Fruit fly (Drosophila melanogaster) whole organism, embryonic: ENCODE results near the gene CG5909.
A peak's percentile ranks its signal among the peaks of the same experiment; 100 is the strongest.

Experiments
- Bgb ChIP-seq: fragments of 200-800 bp; sonication (Bioruptor generic); IDR thresholded peaks from 2 replicates; pipeline ENCODE4 v1.3.6; 2022; ENCODE audit warnings: missing biosample characterization, missing genetic modification characterization; ENCODE audit not compliant: partially characterized antibody
- Blimp-1 ChIP-seq: fragments of 200-800 bp; sonication (Bioruptor generic); optimal IDR thresholded peaks from 3 replicates; lab custom pipeline; 2018; ENCODE audit warnings: missing biosample characterization, missing genetic modification characterization, mild to moderate bottlenecking, moderate library complexity, missing genetic modification reagents
- Bteb2 ChIP-seq: fragments of 200-800 bp; sonication (Bioruptor generic); optimal IDR thresholded peaks from 2 replicates; lab custom pipeline; 2016; ENCODE audit warnings: missing biosample characterization, missing genetic modification characterization
- CG10321 ChIP-seq: fragments of 200-800 bp; sonication (Bioruptor generic); IDR thresholded peaks from 2 replicates; pipeline ENCODE4 v1.3.6; 2022; ENCODE audit warnings: missing biosample characterization, missing genetic modification characterization
- CG10543 ChIP-seq: fragments of 200-800 bp; sonication (Bioruptor generic); optimal IDR thresholded peaks from 3 replicates; lab custom pipeline; 2017; ENCODE audit warnings: missing biosample characterization, mild to moderate bottlenecking, missing genetic modification characterization, moderate library complexity
- CG10979 ChIP-seq: fragments of 200-800 bp; sonication (Bioruptor generic); optimal IDR thresholded peaks from 2 replicates; lab custom pipeline; 2018; ENCODE audit warnings: missing biosample characterization, mild to moderate bottlenecking, missing genetic modification characterization, moderate library complexity
- CG11093 ChIP-seq: fragments of 200-800 bp; sonication (Bioruptor generic); IDR thresholded peaks from 3 replicates; pipeline ENCODE4 v1.3.6; 2022; ENCODE audit warnings: missing biosample characterization, missing genetic modification characterization
- CG15011 ChIP-seq: fragments of 200-800 bp; sonication (Bioruptor generic); optimal IDR thresholded peaks from 3 replicates; lab custom pipeline; 2018; ENCODE audit warnings: missing biosample characterization, mild to moderate bottlenecking, missing genetic modification characterization
- CG1603 ChIP-seq: fragments of 200-800 bp; sonication (Bioruptor generic); optimal IDR thresholded peaks from 2 replicates; lab custom pipeline; 2019; ENCODE audit warnings: missing biosample characterization, mild to moderate bottlenecking, missing genetic modification characterization, moderate library complexity
- CG16815 ChIP-seq: fragments of 200-800 bp; sonication (Bioruptor generic); optimal IDR thresholded peaks from 3 replicates; lab custom pipeline; 2017; ENCODE audit warnings: missing biosample characterization, mild to moderate bottlenecking, missing genetic modification characterization
- CG17612 ChIP-seq: fragments of 200-800 bp; sonication (Bioruptor generic); IDR thresholded peaks from 2 replicates; pipeline ENCODE4 v1.3.6; 2022; ENCODE audit warnings: missing biosample characterization, missing genetic modification characterization
- CG17829 ChIP-seq: fragments of 200-800 bp; optimal IDR thresholded peaks from 2 replicates; lab custom pipeline; 2019; ENCODE audit warnings: missing biosample characterization, mild to moderate bottlenecking, missing genetic modification characterization, moderate library complexity
- CG2712 ChIP-seq: fragments of 200-800 bp; optimal IDR thresholded peaks from 3 replicates; lab custom pipeline; 2019; ENCODE audit warnings: missing biosample characterization, mild to moderate bottlenecking, missing genetic modification characterization, moderate library complexity
- CG31388 ChIP-seq: fragments of 200-800 bp; sonication (Bioruptor generic); optimal IDR thresholded peaks from 2 replicates; lab custom pipeline; 2016; ENCODE audit warnings: missing biosample characterization, missing genetic modification characterization
- CG3838 ChIP-seq: fragments of 200-800 bp; sonication (Bioruptor generic); optimal IDR thresholded peaks from 3 replicates; lab custom pipeline; 2016; ENCODE audit warnings: missing biosample characterization, missing genetic modification characterization
- CG5245 ChIP-seq: fragments of 200-800 bp; sonication (Bioruptor generic); optimal IDR thresholded peaks from 3 replicates; lab custom pipeline; 2016; ENCODE audit warnings: missing biosample characterization, missing genetic modification characterization
- CG7839 ChIP-seq: fragments of 200-800 bp; sonication (Bioruptor generic); optimal IDR thresholded peaks from 3 replicates; lab custom pipeline; 2018; ENCODE audit warnings: missing biosample characterization, mild to moderate bottlenecking, missing genetic modification characterization, moderate library complexity
- D19B ChIP-seq: fragments of 200-800 bp; sonication (Bioruptor generic); optimal IDR thresholded peaks from 2 replicates; lab custom pipeline; 2017; ENCODE audit warnings: missing biosample characterization, mild to moderate bottlenecking, missing genetic modification characterization
- Dbx ChIP-seq: fragments of 200-800 bp; sonication (Bioruptor generic); IDR thresholded peaks from 3 replicates; pipeline ENCODE4 v1.3.6; 2022; ENCODE audit warnings: missing biosample characterization, missing genetic modification characterization
- Drgx ChIP-seq: fragments of 200-800 bp; sonication (Bioruptor generic); IDR thresholded peaks from 2 replicates; pipeline ENCODE4 v1.3.6; 2022; ENCODE audit warnings: missing biosample characterization, missing genetic modification characterization
- E2f1 ChIP-seq: fragments of 200-800 bp; sonication (Bioruptor generic); IDR thresholded peaks from 2 replicates; pipeline ENCODE4 v1.3.6; 2022; ENCODE audit warnings: missing biosample characterization, missing genetic modification characterization
- MTF-1 ChIP-seq: fragments of 200-800 bp; sonication (Bioruptor generic); optimal IDR thresholded peaks from 2 replicates; lab custom pipeline; 2018; ENCODE audit warnings: missing biosample characterization, mild to moderate bottlenecking, missing genetic modification characterization, borderline replicate concordance
- Mad ChIP-seq: fragments of 200-800 bp; sonication (Bioruptor generic); optimal IDR thresholded peaks from 2 replicates; lab custom pipeline; 2016; ENCODE audit warnings: missing biosample characterization, missing genetic modification characterization
- Neu2 ChIP-seq: fragments of 200-800 bp; sonication (Bioruptor generic); optimal IDR thresholded peaks from 3 replicates; lab custom pipeline; 2016; ENCODE audit warnings: missing biosample characterization, missing genetic modification characterization, borderline replicate concordance
- Tbp ChIP-seq: fragments of >200 bp; optimal IDR thresholded peaks from 2 replicates; lab custom pipeline; 2018; ENCODE audit warnings: missing biosample characterization, missing genetic modification characterization
- Xrp1 ChIP-seq: fragments of 200-800 bp; sonication (Bioruptor generic); IDR thresholded peaks from 2 replicates; pipeline ENCODE4 v1.3.6; 2022; ENCODE audit warnings: missing biosample characterization, missing genetic modification characterization
- amos ChIP-seq: fragments of 200-800 bp; sonication (Bioruptor generic); IDR thresholded peaks from 2 replicates; pipeline ENCODE4 v1.3.6; 2022; ENCODE audit warnings: missing biosample characterization, missing genetic modification characterization; ENCODE audit not compliant: partially characterized antibody
- bsh ChIP-seq, 2 experiments: fragments of 200-800 bp; sonication (Bioruptor generic); optimal IDR thresholded peaks; 2 replicates each; lab custom pipeline; 2017 to 2018; ENCODE audit warnings: mild to moderate bottlenecking in 2 of 2, missing biosample characterization in 2 of 2, missing genetic modification characterization in 2 of 2, moderate library complexity in 1 of 2
- chif ChIP-seq, 2 experiments: fragments of 200-800 bp; sonication (Bioruptor generic); optimal IDR thresholded peaks; 3 replicates each; lab custom pipeline; 2016; ENCODE audit warnings: missing biosample characterization in 2 of 2, missing genetic modification characterization in 2 of 2
- chinmo ChIP-seq: fragments of 200-800 bp; sonication (Bioruptor generic); IDR thresholded peaks from 4 replicates; pipeline ENCODE4 v1.3.6; 2022; ENCODE audit warnings: missing biosample characterization, missing genetic modification characterization; ENCODE audit not compliant: partially characterized antibody
- da ChIP-seq: fragments of 200-800 bp; sonication (Bioruptor generic); optimal IDR thresholded peaks from 2 replicates; lab custom pipeline; 2016; ENCODE audit warnings: missing biosample characterization, missing genetic modification characterization
- dmrt99B ChIP-seq: fragments of 200-800 bp; sonication (Bioruptor generic); optimal IDR thresholded peaks from 2 replicates; lab custom pipeline; 2018; ENCODE audit warnings: missing biosample characterization, mild to moderate bottlenecking, missing genetic modification characterization, moderate library complexity
- dysf ChIP-seq: fragments of 200-800 bp; sonication (Bioruptor generic); IDR thresholded peaks from 3 replicates; pipeline ENCODE4 v1.3.6; 2022; ENCODE audit warnings: missing biosample characterization, missing genetic modification characterization
- ewg ChIP-seq: fragments of 200-800 bp; sonication (Bioruptor generic); optimal IDR thresholded peaks from 3 replicates; lab custom pipeline; 2017; ENCODE audit warnings: mild to moderate bottlenecking, missing biosample characterization, missing genetic modification reagents, missing genetic modification characterization
- fd64A ChIP-seq: fragments of 200-800 bp; sonication (Bioruptor generic); optimal IDR thresholded peaks from 3 replicates; lab custom pipeline; 2018; ENCODE audit warnings: missing biosample characterization, mild to moderate bottlenecking, missing genetic modification characterization
- gce ChIP-seq: fragments of 200-800 bp; sonication (Bioruptor generic); IDR thresholded peaks from 3 replicates; pipeline ENCODE4 v1.3.6; 2022; ENCODE audit warnings: missing biosample characterization, missing genetic modification characterization
- gcm ChIP-seq: fragments of 200-800 bp; sonication (Bioruptor generic); optimal IDR thresholded peaks from 2 replicates; lab custom pipeline; 2019; ENCODE audit warnings: missing biosample characterization, mild to moderate bottlenecking, missing genetic modification characterization, moderate library complexity
- hbn ChIP-seq: fragments of 200-800 bp; sonication (Bioruptor generic); IDR thresholded peaks from 2 replicates; pipeline ENCODE4 v1.3.6; 2022; ENCODE audit warnings: missing biosample characterization, missing genetic modification characterization; ENCODE audit not compliant: partially characterized antibody
- kni ChIP-seq: fragments of 200-800 bp; sonication (Bioruptor generic); optimal IDR thresholded peaks from 3 replicates; lab custom pipeline; 2017; ENCODE audit warnings: mild to moderate bottlenecking, missing biosample characterization, missing genetic modification reagents, missing genetic modification characterization
- knrl ChIP-seq: fragments of 200-800 bp; sonication (Bioruptor generic); IDR thresholded peaks from 3 replicates; pipeline ENCODE4 v1.3.6; 2022; ENCODE audit warnings: missing biosample characterization, missing genetic modification characterization; ENCODE audit not compliant: partially characterized antibody
- lilli ChIP-seq: fragments of 200-800 bp; sonication (Bioruptor generic); optimal IDR thresholded peaks from 3 replicates; lab custom pipeline; 2016; ENCODE audit warnings: missing biosample characterization, missing genetic modification characterization
- prd ChIP-seq, 3 experiments: fragments of >200 bp in 2 of 3; fragments of 200-800 bp in 1 of 3; sonication (Bioruptor generic) in 1 of 3; optimal IDR thresholded peaks in 2 of 3; IDR thresholded peaks in 1 of 3; 2 replicates in 2 of 3; 3 replicates in 1 of 3; pipeline versions ENCODE4 v1.3.6 to Lab custom; 2017 to 2022; ENCODE audit warnings: missing biosample characterization in 1 of 3, missing genetic modification characterization in 1 of 3
- ranshi ChIP-seq: fragments of 200-800 bp; sonication (Bioruptor generic); IDR thresholded peaks from 2 replicates; pipeline ENCODE4 v1.3.6; 2022; ENCODE audit warnings: missing biosample characterization, missing genetic modification characterization
- row ChIP-seq: fragments of 200-800 bp; sonication (Bioruptor generic); IDR thresholded peaks from 3 replicates; pipeline ENCODE4 v1.3.6; 2022; ENCODE audit warnings: missing biosample characterization, missing genetic modification characterization
- sens ChIP-seq: fragments of 200-800 bp; sonication (Bioruptor generic); peaks from one replicate; lab custom pipeline; 2016; ENCODE audit warnings: missing biosample characterization, missing genetic modification characterization
- sens-2 ChIP-seq: fragments of 200-800 bp; sonication (Bioruptor generic); IDR thresholded peaks from 2 replicates; pipeline ENCODE4 v1.3.6; 2022; ENCODE audit warnings: missing biosample characterization, missing genetic modification characterization

Gene CG5909

dm6 chr3R:27181074-27181473, 20.1 kb downstream of the CG5909 start:
- peak in 1 of 2 experiments; percentile 33 for TF ChIP-seq bsh (GFP tag; optimal IDR thresholded peaks at IDR 0.05; lab: Kevin White, UChicago)
- peak; percentile 81 for TF ChIP-seq Drgx (GFP tag; lab: Robert Waterston, UW)
- no peak for TF ChIP-seq CG15011

dm6 chr3R:27185933-27186571, 25.1 kb downstream of the CG5909 start:
- TF ChIP-seq bsh (GFP tag; optimal IDR thresholded peaks at IDR 0.05; lab: Kevin White, UChicago) (peak in 1 of 2 experiments; percentile 42), MTF-1 (no peak), Blimp-1 (GFP tag; lab: Kevin White, UChicago) (peak; percentile 28), E2f1 (GFP tag; lab: Robert Waterston, UW) (0 out of 2 replicates have a peak, but pooled peaks have one; percentile 11), CG3838 (GFP tag; lab: Kevin White, UChicago) (no peak), ranshi (GFP tag; lab: Robert Waterston, UW) (peak; percentile 42; the same call in 1 of the 2 replicates), Neu2 (GFP tag; lab: Kevin White, UChicago) (no peak), row (peak; percentile 24; the same call in 2 of the 3 replicates), prd (optimal IDR thresholded peaks at IDR 0.05; lab: Kevin White, UChicago) (no peak), prd (GFP tag; IDR thresholded peaks at IDR 0.05; lab: Robert Waterston, UW) (peak; percentile 42; the same call in 2 of the 3 replicates), Dbx (no peak), CG10543 (GFP tag; lab: Kevin White, UChicago) (peak; percentile 25), CG1603 (tag; lab: Kevin White, UChicago) (peak; percentile 38), CG7839 (tag; lab: Kevin White, UChicago) (peak; percentile 18), Xrp1 (GFP tag; lab: Robert Waterston, UW) (0 out of 2 replicates have a peak, but pooled peaks have one; percentile 9), sens-2 (0 out of 2 replicates have a peak, but pooled peaks have one; percentile 24), CG2712 (tag; lab: Kevin White, UChicago) (peak; percentile 31), Drgx (GFP tag; lab: Robert Waterston, UW) (peak; percentile 66), hbn (no peak), CG10979 (peak; percentile 27), CG31388 (GFP tag; lab: Kevin White, UChicago) (no peak), chinmo (GFP tag; lab: Robert Waterston, UW) (no peak), Tbp (GFP tag; lab: Kevin White, UChicago) (no peak), lilli (GFP tag; lab: Kevin White, UChicago) (no peak), amos (GFP tag; lab: Robert Waterston, UW) (no peak), dysf (GFP tag; lab: Robert Waterston, UW) (peak; percentile 13; the same call in 1 of the 3 replicates), D19B (GFP tag; lab: Kevin White, UChicago) (no peak), CG16815 (no peak), fd64A (GFP tag; lab: Kevin White, UChicago) (no peak), Bteb2 (no peak), gce (GFP tag; lab: Robert Waterston, UW) (0 out of 3 replicates have a peak, but pooled peaks have one; percentile 24), kni (GFP tag; lab: Kevin White, UChicago) (peak; percentile 27), Bgb (GFP tag; lab: Robert Waterston, UW) (no peak), gcm (no peak), CG17612 (GFP tag; lab: Robert Waterston, UW) (no peak), chif (GFP tag; optimal IDR thresholded peaks at IDR 0.05; lab: Kevin White, UChicago) (no peak), ewg (GFP tag; lab: Kevin White, UChicago) (peak; percentile 41), CG5245 (GFP tag; lab: Kevin White, UChicago) (no peak), dmrt99B (peak; percentile 1), CG10321 (GFP tag; lab: Robert Waterston, UW) (no peak), da (GFP tag; lab: Kevin White, UChicago) (no peak), CG17829 (tag; lab: Kevin White, UChicago) (no peak), CG11093 (no peak), Mad (GFP tag; lab: Kevin White, UChicago) (no peak), knrl (0 out of 3 replicates have a peak, but pooled peaks have one; percentile 10), sens (GFP tag; lab: Kevin White, UChicago) (peak; percentile 65)
